Fruit fly (Drosophila melanogaster): ENCODE measurements around the gene para.

para gene

dm6 chrX:16422466-16423124 lies 110.3 kb downstream of the para start, which contains the start of gene hang (continued):
- TF ChIP-seq H15 (GFP tag; IDR thresholded peaks at IDR 0.05) (0 out of 3 replicates have a peak, but pooled peaks have one; percentile 36), trh (GFP tag; optimal IDR thresholded peaks at IDR 0.05) (no peak), CG6791 (GFP tag; IDR thresholded peaks at IDR 0.05; ENCODE audit: partially characterized antibody) (peak; percentile 89), Dll (GFP tag; IDR thresholded peaks at IDR 0.05; ENCODE audit: partially characterized antibody) (peak; percentile 66; the same call in 3 of the 4 replicates), org-1 (GFP tag; optimal IDR thresholded peaks at IDR 0.05) (peak; percentile 2), prd (optimal IDR thresholded peaks at IDR 0.05) (no peak), prd (GFP tag; IDR thresholded peaks at IDR 0.05) (peak; percentile 38; the same call in 2 of the 3 replicates), CG34422 (GFP tag; IDR thresholded peaks at IDR 0.05) (0 out of 3 replicates have a peak, but pooled peaks have one; percentile 41), zfh1 (GFP tag; IDR thresholded peaks at IDR 0.05) (peak; percentile 49; the same call in 1 of the 3 replicates), Xrp1 (GFP tag; IDR thresholded peaks at IDR 0.05) (no peak), CG12299 (tag; optimal IDR thresholded peaks at IDR 0.05) (peak; percentile 77), vnd (GFP tag; IDR thresholded peaks at IDR 0.05; ENCODE audit: partially characterized antibody) (peak; percentile 58; the same call in 1 of the 3 replicates), Spps (tag; optimal IDR thresholded peaks at IDR 0.05) (no peak), CG8388 (GFP tag; optimal IDR thresholded peaks at IDR 0.05) (no peak), lmd (GFP tag; IDR thresholded peaks at IDR 0.05) (peak; percentile 21; the same call in 1 of the 2 replicates), NC2α (GFP tag; optimal IDR thresholded peaks at IDR 0.05) (no peak), cwo (GFP tag; optimal IDR thresholded peaks at IDR 0.05) (peak; percentile 39), CG11456 (GFP tag; IDR thresholded peaks at IDR 0.05) (peak; percentile 70), Atf3 (GFP tag; optimal IDR thresholded peaks at IDR 0.05) (no peak), CG1233 (GFP tag; optimal IDR thresholded peaks at IDR 0.05) (peak; percentile 18), CG3995 (GFP tag; optimal IDR thresholded peaks at IDR 0.05) (peak; percentile 24), Dek (tag; optimal IDR thresholded peaks at IDR 0.05) (peak; percentile 37), CG8924 (tag; optimal IDR thresholded peaks at IDR 0.05) (peak; percentile 22), CG4424 (GFP tag; optimal IDR thresholded peaks at IDR 0.05) (peak; percentile 1), CG9817 (tag; optimal IDR thresholded peaks at IDR 0.05) (no peak), yki (optimal IDR thresholded peaks at IDR 0.05) (no peak), lbe (GFP tag; optimal IDR thresholded peaks at IDR 0.05) (peak; percentile 40), Fer1 (GFP tag; optimal IDR thresholded peaks at IDR 0.05) (peak; percentile 73), Lhr (GFP tag; optimal IDR thresholded peaks at IDR 0.05) (peak; percentile 64), gsb-n (tag; optimal IDR thresholded peaks at IDR 0.05) (no peak), MBD-R2 (GFP tag; IDR thresholded peaks at IDR 0.05) (peak; percentile 29; the same call in 1 of the 2 replicates), Mes4 (GFP tag; optimal IDR thresholded peaks at IDR 0.05) (no peak), CG14050 (GFP tag; IDR thresholded peaks at IDR 0.05) (no peak), CG18476 (GFP tag; optimal IDR thresholded peaks at IDR 0.05) (no peak), Ets65A (GFP tag) (peak; percentile 85), CG9727 (GFP tag; optimal IDR thresholded peaks at IDR 0.05) (peak; percentile 16), CG9437 (GFP tag; optimal IDR thresholded peaks at IDR 0.05) (no peak), CG10321 (GFP tag; IDR thresholded peaks at IDR 0.05) (no peak), sob (GFP tag; IDR thresholded peaks at IDR 0.05) (peak; percentile 57), CG10431 (GFP tag; optimal IDR thresholded peaks at IDR 0.05) (peak; percentile 41), CG6175 (GFP tag; IDR thresholded peaks at IDR 0.05) (0 out of 3 replicates have a peak, but pooled peaks have one; percentile 8), ftz-f1 (GFP tag; optimal IDR thresholded peaks at IDR 0.05) (no peak), CG31365 (tag; optimal IDR thresholded peaks at IDR 0.05) (peak; percentile 7), Atf6 (GFP tag; IDR thresholded peaks at IDR 0.05) (0 out of 2 replicates have a peak, but pooled peaks have one; percentile 12), kay (GFP tag; optimal IDR thresholded peaks at IDR 0.05) (no peak), ind (GFP tag; optimal IDR thresholded peaks at IDR 0.05) (peak; percentile 10), fu2 (GFP tag; optimal IDR thresholded peaks at IDR 0.05) (no peak), Elba2 (GFP tag; optimal IDR thresholded peaks at IDR 0.05) (peak; percentile 35), run (tag; optimal IDR thresholded peaks at IDR 0.05) (no peak), caup (GFP tag; optimal IDR thresholded peaks at IDR 0.05; ENCODE audit: severe bottlenecking) (peak; percentile 58)

Data from whole organism, embryonic.